Fruit fly (Drosophila melanogaster): Measurements from ENCODE around the gene eIF1A.

Gene eIF1A

dm6 chr3R:18243718-18244170 is 30.7 kb upstream of the eIF1A start (continued):
- no peak for TF ChIP-seq CG1602 (GFP tag; optimal IDR thresholded peaks at IDR 0.05)
- no peak for TF ChIP-seq Lpt (GFP tag; optimal IDR thresholded peaks at IDR 0.05)
- no peak for TF ChIP-seq Bdp1 (GFP tag; optimal IDR thresholded peaks at IDR 0.05)
- TF ChIP-seq D19A (tag; optimal IDR thresholded peaks at IDR 0.05): no peak
- no peak for TF ChIP-seq CG4617 (GFP tag; optimal IDR thresholded peaks at IDR 0.05; ENCODE audit: borderline replicate concordance)
- TF ChIP-seq zf30C (GFP tag; optimal IDR thresholded peaks at IDR 0.05): no peak
- no peak; the same call in 2 of the 3 replicates for TF ChIP-seq CG34422 (GFP tag; IDR thresholded peaks at IDR 0.05)
- TF ChIP-seq CG1832 (GFP tag; optimal IDR thresholded peaks at IDR 0.05): no peak
- TF ChIP-seq br (optimal IDR thresholded peaks at IDR 0.05): no peak
- no peak for TF ChIP-seq CG7786 (GFP tag; optimal IDR thresholded peaks at IDR 0.05)
- TF ChIP-seq CG16779 (GFP tag; IDR thresholded peaks at IDR 0.05): no peak
- TF ChIP-seq Abd-B (GFP tag; optimal IDR thresholded peaks at IDR 0.05): no peak
- TF ChIP-seq CG9817 (tag; optimal IDR thresholded peaks at IDR 0.05): no peak
- TF ChIP-seq bowl (GFP tag; IDR thresholded peaks at IDR 0.05): no peak
- TF ChIP-seq CG10274 (GFP tag; optimal IDR thresholded peaks at IDR 0.05): no peak
- no peak for TF ChIP-seq CG14710 (tag; optimal IDR thresholded peaks at IDR 0.05)
- no peak for TF ChIP-seq hth (optimal IDR thresholded peaks at IDR 0.05)
- no peak for TF ChIP-seq klu (GFP tag; IDR thresholded peaks at IDR 0.05)
- TF ChIP-seq Fer1 (GFP tag; optimal IDR thresholded peaks at IDR 0.05): peak; percentile 20
- TF ChIP-seq CHES-1-like (GFP tag; optimal IDR thresholded peaks at IDR 0.05): no peak
- no peak for TF ChIP-seq corto (GFP tag; optimal IDR thresholded peaks at IDR 0.05)
- TF ChIP-seq CG7987 (GFP tag; optimal IDR thresholded peaks at IDR 0.05): no peak
- TF ChIP-seq ac (GFP tag; optimal IDR thresholded peaks at IDR 0.05): no peak
- TF ChIP-seq CkIIα-i1 (GFP tag; IDR thresholded peaks at IDR 0.05): no peak
- TF ChIP-seq sna (GFP tag; IDR thresholded peaks at IDR 0.05; ENCODE audit: partially characterized antibody): no peak
- no peak for TF ChIP-seq CG2199 (GFP tag; IDR thresholded peaks at IDR 0.05)
- TF ChIP-seq CG6254 (GFP tag; optimal IDR thresholded peaks at IDR 0.05): peak; percentile 30
- no peak for TF ChIP-seq Oli (tag; optimal IDR thresholded peaks at IDR 0.05)
- no peak for TF ChIP-seq zen (tag; optimal IDR thresholded peaks at IDR 0.05)
- peak; percentile 50 for TF ChIP-seq scrt (GFP tag; optimal IDR thresholded peaks at IDR 0.05)
- no peak for TF ChIP-seq CG7928 (GFP tag; optimal IDR thresholded peaks at IDR 0.05)
- TF ChIP-seq cg (GFP tag; optimal IDR thresholded peaks at IDR 0.05): no peak
- TF ChIP-seq sima (GFP tag; optimal IDR thresholded peaks at IDR 0.05): no peak
- peak; percentile 44 for TF ChIP-seq CG6813 (GFP tag; optimal IDR thresholded peaks at IDR 0.05)
- no peak for TF ChIP-seq YL-1 (GFP tag; optimal IDR thresholded peaks at IDR 0.05)
- no peak for TF ChIP-seq nom (GFP tag; optimal IDR thresholded peaks at IDR 0.05)
- no peak for TF ChIP-seq nerfin-2 (GFP tag; IDR thresholded peaks at IDR 0.05; ENCODE audit: partially characterized antibody)
- TF ChIP-seq odd (GFP tag; optimal IDR thresholded peaks at IDR 0.05): no peak
- TF ChIP-seq Sox100B (GFP tag; optimal IDR thresholded peaks at IDR 0.05): no peak
- TF ChIP-seq CG31365 (tag; optimal IDR thresholded peaks at IDR 0.05): no peak
- TF ChIP-seq CG2116 (GFP tag; optimal IDR thresholded peaks at IDR 0.05): no peak
- no peak for TF ChIP-seq CG5953 (GFP tag; IDR thresholded peaks at IDR 0.05)
- TF ChIP-seq wdn (GFP tag; IDR thresholded peaks at IDR 0.05): 0 out of 2 replicates have a peak, but pooled peaks have one; percentile 10
- no peak for TF ChIP-seq chinmo (GFP tag; IDR thresholded peaks at IDR 0.05; ENCODE audit: partially characterized antibody)
- TF ChIP-seq CG32532 (GFP tag; IDR thresholded peaks at IDR 0.05): no peak
- TF ChIP-seq gcm (GFP tag; optimal IDR thresholded peaks at IDR 0.05): no peak
- TF ChIP-seq CG3995 (GFP tag; optimal IDR thresholded peaks at IDR 0.05): no peak
- no peak for TF ChIP-seq CG3847 (GFP tag; IDR thresholded peaks at IDR 0.05)
- no peak for TF ChIP-seq hb (GFP tag; IDR thresholded peaks at IDR 0.05; ENCODE audit: partially characterized antibody)
- TF ChIP-seq Gug (GFP tag; IDR thresholded peaks at IDR 0.05): peak; percentile 21; the same call in 1 of the 4 replicates
- TF ChIP-seq bsh (GFP tag; optimal IDR thresholded peaks at IDR 0.05): no peak
